Worm (Caenorhabditis elegans) whole organism, L1 larva: ENCODE data around the gene mdf-1.

Source experiments
- C04F5.9 ChIP-seq: sonication (generic microtip); optimal IDR thresholded peaks from 2 replicates; lab custom pipeline; 2016; ENCODE audit warnings: missing genetic modification characterization, missing compliant biosample characterization
- C16A3.4 ChIP-seq: fragments of 150-350 bp; optimal IDR thresholded peaks from 2 replicates; lab custom pipeline; 2014; ENCODE audit warnings: missing biosample characterization, missing genetic modification characterization
- aha-1 ChIP-seq: fragments of 150-350 bp; optimal IDR thresholded peaks from 2 replicates; lab custom pipeline; 2014; ENCODE audit warnings: missing biosample characterization, missing genetic modification characterization
- alr-1 ChIP-seq: fragments of 200-800 bp; sonication (Bioruptor generic); optimal IDR thresholded peaks from 2 replicates; lab custom pipeline; 2018; ENCODE audit warnings: borderline replicate concordance, mild to moderate bottlenecking, missing genetic modification characterization, missing compliant biosample characterization
- blmp-1 ChIP-seq: fragments of 150-350 bp; optimal IDR thresholded peaks from 2 replicates; lab custom pipeline; 2014; ENCODE audit warnings: missing biosample characterization, missing genetic modification characterization
- ceh-63 ChIP-seq: fragments of 200-800 bp; sonication (Bioruptor generic); optimal IDR thresholded peaks from 2 replicates; lab custom pipeline; 2018; ENCODE audit warnings: mild to moderate bottlenecking, missing genetic modification characterization, missing compliant biosample characterization
- ceh-8 ChIP-seq: fragments of 200-800 bp; sonication (Bioruptor generic); optimal IDR thresholded peaks from 2 replicates; lab custom pipeline; 2018; ENCODE audit warnings: mild to moderate bottlenecking, missing genetic modification characterization, moderate library complexity, missing compliant biosample characterization
- ceh-88 ChIP-seq: fragments of 200-800 bp; sonication (Bioruptor generic); IDR thresholded peaks from 2 replicates; pipeline ENCODE4 v1.3.6; 2022; ENCODE audit warnings: missing genetic modification characterization, missing compliant biosample characterization
- ceh-90 ChIP-seq: sonication (generic microtip); optimal IDR thresholded peaks from 2 replicates; lab custom pipeline; 2016; ENCODE audit warnings: missing genetic modification characterization, missing compliant biosample characterization
- dpl-1 ChIP-seq, 3 experiments: fragments of 150-350 bp in 2 of 3; sonication (generic microtip) in 1 of 3; optimal IDR thresholded peaks; 2 replicates each; lab custom pipeline; 2014 to 2017; ENCODE audit warnings: missing biosample characterization in 3 of 3, missing genetic modification characterization in 3 of 3, missing genetic modification reagents in 3 of 3
- dsc-1 ChIP-seq: sonication (generic microtip); optimal IDR thresholded peaks from 2 replicates; lab custom pipeline; 2016; ENCODE audit warnings: mild to moderate bottlenecking, missing genetic modification characterization, missing compliant biosample characterization
- efl-3 ChIP-seq: fragments of 200-800 bp; sonication (Bioruptor generic); optimal IDR thresholded peaks from 2 replicates; lab custom pipeline; 2018; ENCODE audit warnings: mild to moderate bottlenecking, missing genetic modification characterization, missing compliant biosample characterization
- egl-13 ChIP-seq: sonication (generic microtip); optimal IDR thresholded peaks from 2 replicates; lab custom pipeline; 2016; ENCODE audit warnings: missing genotype, missing genetic modification reagents, missing genetic modification characterization, missing compliant biosample characterization
- elt-2 ChIP-seq: sonication (generic microtip); optimal IDR thresholded peaks from 2 replicates; lab custom pipeline; 2016; ENCODE audit warnings: missing genetic modification characterization, mild to moderate bottlenecking, inconsistent platforms, missing compliant biosample characterization, missing genetic modification reagents
- ets-5 ChIP-seq: fragments of 200-800 bp; sonication (Bioruptor generic); IDR thresholded peaks from 2 replicates; pipeline ENCODE4 v1.3.6; 2022; ENCODE audit warnings: missing genetic modification characterization, missing compliant biosample characterization
- fkh-10 ChIP-seq: sonication (generic microtip); optimal IDR thresholded peaks from 2 replicates; lab custom pipeline; 2017; ENCODE audit warnings: missing biosample characterization, missing genetic modification reagents, missing genetic modification characterization
- fkh-4 ChIP-seq: sonication (generic microtip); optimal IDR thresholded peaks from 2 replicates; lab custom pipeline; 2016; ENCODE audit warnings: missing compliant biosample characterization, missing genetic modification characterization, borderline replicate concordance
- grh-1 ChIP-seq: fragments of 200-800 bp; sonication (Bioruptor generic); IDR thresholded peaks from 2 replicates; pipeline ENCODE4 v1.3.6; 2022; ENCODE audit warnings: missing genetic modification reagents, missing genetic modification characterization, missing compliant biosample characterization
- hpl-2 ChIP-seq: fragments of 150-350 bp; optimal IDR thresholded peaks from 2 replicates; lab custom pipeline; 2014; ENCODE audit warnings: missing biosample characterization, missing genetic modification reagents, missing genetic modification characterization
- isw-1 ChIP-seq: fragments of 200-800 bp; sonication (Bioruptor generic); IDR thresholded peaks from 2 replicates; pipeline ENCODE4 v1.3.6; 2022; ENCODE audit warnings: missing genetic modification characterization, missing compliant biosample characterization
- jun-1 ChIP-seq: fragments of 150-350 bp; optimal IDR thresholded peaks from 2 replicates; lab custom pipeline; 2014; ENCODE audit warnings: missing biosample characterization, missing genetic modification reagents, missing genetic modification characterization
- lin-13 ChIP-seq: fragments of 150-350 bp; optimal IDR thresholded peaks from 2 replicates; lab custom pipeline; 2014; ENCODE audit warnings: missing biosample characterization, missing genetic modification reagents, missing genetic modification characterization
- lin-15B ChIP-seq: fragments of 150-350 bp; sonication (generic microtip); optimal IDR thresholded peaks from 3 replicates; lab custom pipeline; 2014; ENCODE audit warnings: missing biosample characterization, missing genetic modification characterization
- lin-39 ChIP-seq: fragments of 150-350 bp; optimal IDR thresholded peaks from 2 replicates; lab custom pipeline; 2014; ENCODE audit warnings: missing biosample characterization, missing genetic modification reagents, missing genetic modification characterization
- lsy-2 ChIP-seq, 2 experiments: fragments of 150-350 bp; optimal IDR thresholded peaks; 2 replicates each; lab custom pipeline; 2014; ENCODE audit warnings: missing biosample characterization in 2 of 2, missing genetic modification characterization in 2 of 2
- mab-9 ChIP-seq: fragments of 200-800 bp; sonication (Bioruptor generic); IDR thresholded peaks from 2 replicates; pipeline ENCODE4 v1.3.6; 2022; ENCODE audit warnings: missing genetic modification reagents, missing genetic modification characterization, missing compliant biosample characterization
- mdl-1 ChIP-seq, 2 experiments: fragments of 150-350 bp; optimal IDR thresholded peaks; 2 replicates each; lab custom pipeline; 2014 to 2017; ENCODE audit warnings: missing biosample characterization in 2 of 2, missing genetic modification characterization in 2 of 2, inconsistent platforms in 1 of 2
- nhr-11 ChIP-seq: fragments of 150-350 bp; optimal IDR thresholded peaks from 2 replicates; lab custom pipeline; 2014; ENCODE audit warnings: missing biosample characterization, missing genetic modification characterization
- nhr-12 ChIP-seq: sonication (generic microtip); optimal IDR thresholded peaks from 2 replicates; lab custom pipeline; 2017; ENCODE audit warnings: missing biosample characterization, missing genetic modification characterization
- nhr-19 ChIP-seq: fragments of 200-800 bp; sonication (Bioruptor generic); conservative IDR thresholded peaks from 2 replicates; pipeline ENCODE4 v1.3.6; 2022; ENCODE audit warnings: missing genetic modification characterization, missing compliant biosample characterization
- nhr-20 ChIP-seq: sonication (generic microtip); optimal IDR thresholded peaks from 2 replicates; lab custom pipeline; 2016; ENCODE audit warnings: mild to moderate bottlenecking, missing genetic modification characterization, missing compliant biosample characterization
- nhr-237 ChIP-seq: fragments of 150-350 bp; optimal IDR thresholded peaks from 2 replicates; lab custom pipeline; 2014; ENCODE audit warnings: missing biosample characterization, missing genetic modification characterization
- nhr-71 ChIP-seq: sonication (generic microtip); optimal IDR thresholded peaks from 2 replicates; lab custom pipeline; 2016; ENCODE audit warnings: mild to moderate bottlenecking, missing genetic modification characterization, moderate library complexity, missing compliant biosample characterization
- nhr-76 ChIP-seq: sonication (generic microtip); optimal IDR thresholded peaks from 2 replicates; lab custom pipeline; 2017; ENCODE audit warnings: missing biosample characterization, missing genetic modification characterization
- nhr-77 ChIP-seq: fragments of 150-350 bp; optimal IDR thresholded peaks from 2 replicates; lab custom pipeline; 2014; ENCODE audit warnings: missing biosample characterization, missing genetic modification characterization
- nhr-85 ChIP-seq: sonication (generic microtip); peaks from one replicate; lab custom pipeline; 2016; ENCODE audit warnings: missing genetic modification characterization, inconsistent platforms, missing compliant biosample characterization
- nhr-90 ChIP-seq: sonication (generic microtip); optimal IDR thresholded peaks from 2 replicates; lab custom pipeline; 2016; ENCODE audit warnings: mild to moderate bottlenecking, missing genetic modification characterization, missing compliant biosample characterization; ENCODE audit not compliant: poor library complexity
- pag-3 ChIP-seq: sonication (generic microtip); optimal IDR thresholded peaks from 2 replicates; lab custom pipeline; 2017; ENCODE audit warnings: missing genetic modification characterization, mild to moderate bottlenecking, missing compliant biosample characterization, antibody characterized with exemption, borderline replicate concordance; ENCODE audit not compliant: insufficient read depth
- pax-3 ChIP-seq: fragments of 200-800 bp; sonication (Bioruptor generic); optimal IDR thresholded peaks from 2 replicates; lab custom pipeline; 2018; ENCODE audit warnings: mild to moderate bottlenecking, missing genetic modification characterization, moderate library complexity, missing compliant biosample characterization
- pqm-1 ChIP-seq: sonication (generic microtip); optimal IDR thresholded peaks from 3 replicates; lab custom pipeline; 2017; ENCODE audit warnings: missing biosample characterization, missing genetic modification characterization
- rnt-1 ChIP-seq: sonication (generic microtip); optimal IDR thresholded peaks from 2 replicates; lab custom pipeline; 2016; ENCODE audit warnings: mild to moderate bottlenecking, missing genetic modification characterization, moderate library complexity, missing compliant biosample characterization
- snpc-4 ChIP-seq: fragments of 150-350 bp; optimal IDR thresholded peaks from 2 replicates; lab custom pipeline; 2014; ENCODE audit warnings: missing biosample characterization, missing genetic modification characterization
- snu-23 ChIP-seq: sonication (generic microtip); optimal IDR thresholded peaks from 2 replicates; lab custom pipeline; 2016; ENCODE audit warnings: missing genetic modification characterization, missing compliant biosample characterization
- sox-4 ChIP-seq: sonication (generic microtip); optimal IDR thresholded peaks from 2 replicates; lab custom pipeline; 2016; ENCODE audit warnings: missing genetic modification characterization, missing compliant biosample characterization
- sptf-1 ChIP-seq: fragments of 150-350 bp; optimal IDR thresholded peaks from 2 replicates; lab custom pipeline; 2014; ENCODE audit warnings: missing biosample characterization, missing genetic modification characterization
- sup-37 ChIP-seq: fragments of 200-800 bp; sonication (Bioruptor generic); optimal IDR thresholded peaks from 2 replicates; lab custom pipeline; 2018; ENCODE audit warnings: mild to moderate bottlenecking, missing genetic modification characterization, missing compliant biosample characterization
- tbx-2 ChIP-seq: sonication (generic microtip); optimal IDR thresholded peaks from 2 replicates; lab custom pipeline; 2016; ENCODE audit warnings: missing genetic modification characterization, missing compliant biosample characterization
- tlp-1 ChIP-seq: fragments of 150-350 bp; optimal IDR thresholded peaks from 2 replicates; lab custom pipeline; 2014; ENCODE audit warnings: missing biosample characterization, missing genetic modification characterization
- unc-62 ChIP-seq: fragments of 150-350 bp; optimal IDR thresholded peaks from 2 replicates; lab custom pipeline; 2014; ENCODE audit warnings: missing biosample characterization, missing genetic modification reagents, missing genetic modification characterization
- unc-98 ChIP-seq: fragments of 200-800 bp; sonication (Bioruptor generic); IDR thresholded peaks from 2 replicates; pipeline ENCODE4 v1.3.6; 2022; ENCODE audit warnings: missing genetic modification characterization, missing compliant biosample characterization
- vab-15 ChIP-seq: sonication (generic microtip); optimal IDR thresholded peaks from 2 replicates; lab custom pipeline; 2017; ENCODE audit warnings: missing genotype, mild to moderate bottlenecking, missing genetic modification characterization, missing compliant biosample characterization
- xbp-1 ChIP-seq: sonication (generic microtip); optimal IDR thresholded peaks from 2 replicates; lab custom pipeline; 2016; ENCODE audit warnings: missing genetic modification characterization, missing compliant biosample characterization
- zag-1 ChIP-seq: fragments of 150-350 bp; optimal IDR thresholded peaks from 2 replicates; lab custom pipeline; 2014; ENCODE audit warnings: missing biosample characterization, missing genetic modification characterization
- ztf-11 ChIP-seq, 2 experiments: sonication (generic microtip); optimal IDR thresholded peaks; 2 replicates each; lab custom pipeline; 2016 to 2017; ENCODE audit warnings: missing genetic modification characterization in 2 of 2, missing biosample characterization in 1 of 2, missing compliant biosample characterization in 1 of 2

The mdf-1 gene

DNA sequence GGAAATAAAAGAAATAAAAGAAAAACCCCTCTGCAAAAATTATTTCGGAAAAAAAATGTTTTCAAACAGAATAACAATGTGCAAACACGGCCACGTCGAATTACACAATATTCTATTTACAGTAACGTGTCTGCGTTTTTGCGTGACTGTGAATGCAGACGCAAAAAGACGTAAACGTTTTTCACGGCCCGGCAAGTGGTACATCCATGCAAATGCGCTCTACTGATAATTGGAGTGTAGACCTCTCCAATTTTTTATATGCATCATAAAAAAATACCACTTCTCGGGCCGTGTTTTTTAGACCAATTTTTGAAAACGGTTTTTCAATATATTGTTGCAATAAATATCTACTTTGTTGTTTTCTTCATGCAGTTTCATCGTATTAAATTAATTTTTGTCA, 5.4 kb upstream of the mdf-1 start, which contains the start of gene nstp-10 (continued):
- TF ChIP-seq rnt-1 (tag; lab: Kevin White, UChicago), result peak; percentile 36
- no peak for TF ChIP-seq fkh-4 (tag; lab: Kevin White, UChicago)
- no peak for TF ChIP-seq blmp-1 (tag; lab: Kevin White, UChicago)
- TF ChIP-seq pqm-1 (tag; lab: Kevin White, UChicago), result no peak
- no peak for TF ChIP-seq vab-15
- TF ChIP-seq pax-3 (tag; lab: Kevin White, UChicago), result no peak
- TF ChIP-seq unc-98 (GFP tag; lab: Robert Waterston, UW), result no peak
- TF ChIP-seq ztf-11 (tag; optimal IDR thresholded peaks at IDR 0.05; lab: Kevin White, UChicago), result no peak
- TF ChIP-seq mab-9 (GFP tag; lab: Robert Waterston, UW), result no peak
- no peak for TF ChIP-seq nhr-11 (tag; lab: Kevin White, UChicago)
- TF ChIP-seq tlp-1 (tag; lab: Kevin White, UChicago), result no peak
- peak; percentile 67 for TF ChIP-seq snu-23 (GFP tag; lab: Kevin White, UChicago)
- no peak for TF ChIP-seq ceh-90 (tag; lab: Kevin White, UChicago)
- TF ChIP-seq C04F5.9 (tag; lab: Kevin White, UChicago), result no peak
- TF ChIP-seq efl-3, result no peak
- no peak for TF ChIP-seq aha-1 (tag; lab: Kevin White, UChicago)
- TF ChIP-seq nhr-90, result no peak
- TF ChIP-seq lin-15B, result peak; percentile 31
- no peak for TF ChIP-seq ceh-88 (GFP tag; lab: Robert Waterston, UW)
- no peak for TF ChIP-seq hpl-2
- peak; percentile 44 for TF ChIP-seq nhr-20 (tag; lab: Kevin White, UChicago)
- peak; percentile 17; the same call in 1 of the 2 replicates for TF ChIP-seq isw-1
- peak; percentile 16 for TF ChIP-seq tbx-2
- peak; percentile 50 for TF ChIP-seq nhr-19
- TF ChIP-seq nhr-85 (tag; lab: Kevin White, UChicago), result no peak
- peak; percentile 16 for TF ChIP-seq lin-13
- TF ChIP-seq zag-1, result no peak
- no peak for TF ChIP-seq nhr-77
- no peak for TF ChIP-seq nhr-12 (tag; lab: Kevin White, UChicago)
- no peak for TF ChIP-seq sup-37
- no peak for TF ChIP-seq ceh-63 (GFP tag; lab: Kevin White, UChicago)
- no peak for TF ChIP-seq mdl-1 (tag; optimal IDR thresholded peaks at IDR 0.05; lab: Kevin White, UChicago)
- peak; percentile 4 for TF ChIP-seq snpc-4 (tag; lab: Kevin White, UChicago)
- peak; percentile 12 to 46 (median 43) for TF ChIP-seq dpl-1 (GFP tag; optimal IDR thresholded peaks at IDR 0.05; lab: Kevin White, UChicago)
- no peak for TF ChIP-seq sptf-1 (tag; lab: Kevin White, UChicago)
- TF ChIP-seq pag-3 (tag; lab: Kevin White, UChicago), result no peak
- TF ChIP-seq sox-4 (tag; lab: Kevin White, UChicago), result no peak
- TF ChIP-seq nhr-76 (tag; lab: Kevin White, UChicago), result no peak
- TF ChIP-seq grh-1 (GFP tag; lab: Robert Waterston, UW), result no peak
- TF ChIP-seq nhr-71 (tag; lab: Kevin White, UChicago), result peak; percentile 54
- TF ChIP-seq lin-39 (tag; lab: Kevin White, UChicago), result no peak
- TF ChIP-seq xbp-1, result peak; percentile 51
- peak; percentile 7 for TF ChIP-seq jun-1 (tag; lab: Kevin White, UChicago)
- TF ChIP-seq C16A3.4 (tag; lab: Kevin White, UChicago), result peak; percentile 31
- no peak for TF ChIP-seq alr-1 (tag; lab: Kevin White, UChicago)
- peak; percentile 16 for TF ChIP-seq dsc-1
- no peak for TF ChIP-seq ets-5 (GFP tag; lab: Robert Waterston, UW)
- TF ChIP-seq lsy-2 (tag; optimal IDR thresholded peaks at IDR 0.05; lab: Kevin White, UChicago), result peak; percentile 62 to 79
- TF ChIP-seq elt-2 (tag; lab: Kevin White, UChicago), result no peak
- no peak for TF ChIP-seq unc-62 (GFP tag; lab: Kevin White, UChicago)
- no peak for TF ChIP-seq fkh-10 (GFP tag; lab: Kevin White, UChicago)
- no peak for TF ChIP-seq ceh-8
- no peak for TF ChIP-seq nhr-237 (tag; lab: Kevin White, UChicago)
- TF ChIP-seq egl-13 (tag; lab: Kevin White, UChicago), result no peak
